Worm (Caenorhabditis elegans) whole organism, midembryonic: ENCODE data around the gene fask-1.

ENCODE experiments used
- T22C8.4 ChIP-seq: fragments of 200-800 bp; sonication (Bioruptor generic); IDR thresholded peaks from 2 replicates; pipeline ENCODE4 v1.3.6; 2022; ENCODE audit warnings: missing genetic modification characterization, missing compliant biosample characterization
- cog-1 ChIP-seq: sonication (generic microtip); optimal IDR thresholded peaks from 2 replicates; lab custom pipeline; 2016; ENCODE audit warnings: missing genetic modification characterization, missing compliant biosample characterization
- flt-1 ChIP-seq: fragments of 200-800 bp; sonication (Bioruptor generic); IDR thresholded peaks from 2 replicates; pipeline ENCODE4 v1.3.6; 2022; ENCODE audit warnings: missing genetic modification characterization, missing compliant biosample characterization
- klf-2 ChIP-seq: fragments of 200-800 bp; sonication (Bioruptor generic); conservative IDR thresholded peaks from 2 replicates; pipeline ENCODE4 v1.3.6; 2022; ENCODE audit warnings: missing genetic modification reagents, missing genetic modification characterization, missing compliant biosample characterization
- med-1 ChIP-seq: sonication (generic microtip); optimal IDR thresholded peaks from 2 replicates; lab custom pipeline; 2017; ENCODE audit warnings: missing genetic modification characterization, mild to moderate bottlenecking, missing compliant biosample characterization, antibody characterized with exemption, missing genetic modification reagents; ENCODE audit not compliant: insufficient read depth
- ref-1 ChIP-seq: fragments of 200-800 bp; sonication (Bioruptor generic); conservative IDR thresholded peaks from 2 replicates; pipeline ENCODE4 v1.3.6; 2022; ENCODE audit warnings: missing genetic modification reagents, missing genetic modification characterization, missing compliant biosample characterization
- tab-1 ChIP-seq: fragments of 200-800 bp; sonication (Bioruptor generic); IDR thresholded peaks from 2 replicates; pipeline ENCODE4 v1.3.6; 2022; ENCODE audit warnings: missing genetic modification characterization, missing compliant biosample characterization
- ztf-23 ChIP-seq: fragments of 200-800 bp; sonication (Bioruptor generic); IDR thresholded peaks from 2 replicates; pipeline ENCODE4 v1.3.6; 2022; ENCODE audit warnings: missing genetic modification reagents, missing genetic modification characterization, missing compliant biosample characterization
- ztf-29 ChIP-seq: fragments of 200-800 bp; sonication (Bioruptor generic); IDR thresholded peaks from 2 replicates; pipeline ENCODE4 v1.3.6; 2022; ENCODE audit warnings: missing genetic modification reagents, missing genetic modification characterization, missing compliant biosample characterization

fask-1 gene

DNA sequence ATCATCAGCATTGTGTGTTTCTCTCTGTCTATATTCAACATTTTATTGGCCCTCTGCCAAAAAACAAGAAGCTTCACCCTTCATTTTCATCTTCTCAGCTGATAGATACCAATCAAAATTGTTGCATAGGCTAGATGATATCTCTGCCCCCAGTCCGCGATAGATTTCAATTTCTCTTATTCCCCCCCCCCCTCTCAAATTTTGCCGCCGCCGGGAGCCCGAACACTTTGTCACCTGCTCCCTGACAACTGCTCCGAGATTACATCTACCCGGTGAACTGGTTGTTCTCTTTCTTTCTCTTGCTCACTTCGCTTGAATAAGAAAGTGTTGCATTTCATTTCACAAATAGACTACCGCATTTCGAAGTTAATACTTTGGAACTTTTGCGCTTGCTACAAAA, 25.5 kb downstream of the fask-1 start:
- TF ChIP-seq tab-1 (no peak), cog-1 (tag; lab: Kevin White, UChicago) (no peak), klf-2 (GFP tag; lab: Robert Waterston, UW) (no peak), med-1 (GFP tag; lab: Kevin White, UChicago) (no peak), T22C8.4 (GFP tag; lab: Robert Waterston, UW) (no peak), flt-1 (GFP tag; lab: Robert Waterston, UW) (no peak), ztf-23 (GFP tag; lab: Robert Waterston, UW) (no peak), ref-1 (no peak), ztf-29 (GFP tag; lab: Robert Waterston, UW) (no peak)

DNA sequence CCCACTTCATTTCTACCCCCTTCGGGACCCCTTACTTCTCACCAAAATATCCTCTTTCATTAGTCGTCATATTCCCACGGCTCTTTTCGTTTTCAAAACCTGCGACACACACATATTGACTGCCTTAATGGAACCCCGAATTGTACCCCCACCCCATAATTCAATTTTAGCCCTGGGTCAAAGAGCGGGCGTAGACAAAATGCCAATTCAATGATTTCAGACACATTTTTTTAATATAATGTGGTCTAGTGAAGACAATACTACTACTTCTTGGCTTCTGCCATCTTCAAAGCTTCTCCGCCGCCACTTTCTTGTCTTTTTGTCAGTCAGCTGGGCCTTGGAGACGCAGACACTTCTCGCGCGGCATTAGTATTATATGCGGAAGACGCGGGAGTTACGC, 27.2 kb downstream of the fask-1 start:
- no peak for TF ChIP-seq T22C8.4 (GFP tag; lab: Robert Waterston, UW)
- no peak for TF ChIP-seq flt-1 (GFP tag; lab: Robert Waterston, UW)
- TF ChIP-seq tab-1: no peak
- TF ChIP-seq klf-2 (GFP tag; lab: Robert Waterston, UW): no peak
- TF ChIP-seq cog-1 (tag; lab: Kevin White, UChicago): no peak
- no peak for TF ChIP-seq ztf-23 (GFP tag; lab: Robert Waterston, UW)
- no peak for TF ChIP-seq ref-1
- no peak for TF ChIP-seq ztf-29 (GFP tag; lab: Robert Waterston, UW)
- TF ChIP-seq med-1 (GFP tag; lab: Kevin White, UChicago): no peak

DNA sequence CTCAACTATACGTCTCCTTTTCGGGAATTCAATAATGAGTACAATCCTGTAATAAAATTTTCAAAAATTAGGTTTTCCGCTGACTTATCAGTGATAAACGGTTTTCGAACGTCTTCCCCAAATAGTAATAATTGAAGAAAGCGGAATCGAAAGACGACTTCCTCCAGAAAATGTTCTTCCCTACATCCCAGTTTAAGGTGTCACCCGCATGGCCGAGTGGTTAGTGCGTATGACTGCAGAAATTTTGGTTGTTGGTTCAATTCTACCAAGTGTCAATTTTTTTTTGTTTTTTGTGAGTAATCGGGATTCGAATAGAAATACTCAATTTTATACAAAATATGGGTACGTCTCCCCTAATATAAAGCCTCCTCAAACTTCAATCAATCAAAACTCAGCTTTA, 40.3 kb downstream of the fask-1 start:
- 0 out of 2 replicates have a peak, but pooled peaks have one; percentile 51 for TF ChIP-seq tab-1
- TF ChIP-seq T22C8.4 (GFP tag; lab: Robert Waterston, UW): 0 out of 2 replicates have a peak, but pooled peaks have one; percentile 25
- peak; percentile 30; the same call in 1 of the 2 replicates for TF ChIP-seq ztf-23 (GFP tag; lab: Robert Waterston, UW)
- TF ChIP-seq flt-1 (GFP tag; lab: Robert Waterston, UW): peak; percentile 54
- peak; percentile 43; the same call in 1 of the 2 replicates for TF ChIP-seq ref-1

DNA sequence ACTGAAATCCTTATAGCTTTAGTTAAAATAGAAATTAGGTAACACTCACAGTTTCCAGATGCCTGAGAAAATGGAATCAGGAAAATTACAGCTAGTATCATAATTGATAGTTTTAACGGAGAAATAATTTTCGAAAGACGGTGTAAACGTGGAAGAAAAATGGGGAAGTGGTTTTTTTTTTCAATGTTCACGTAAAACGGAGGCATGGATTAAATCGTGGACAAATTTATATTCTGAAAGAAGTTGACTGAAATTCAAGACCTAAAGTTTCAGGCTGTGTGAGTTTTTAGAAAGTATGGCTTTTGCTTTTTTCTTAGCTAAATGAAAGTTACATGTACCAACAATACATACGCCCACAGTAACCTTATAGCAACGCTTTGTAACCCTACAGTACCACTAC, 41.7 kb downstream of the fask-1 start, which contains the start of gene spe-43:
Gene spe-43 (minus strand): TSS at position 101 of the 400 bp plus-strand sequence.
- TF ChIP-seq cog-1 (tag; lab: Kevin White, UChicago) (no peak), ztf-23 (GFP tag; lab: Robert Waterston, UW) (no peak), med-1 (GFP tag; lab: Kevin White, UChicago) (no peak), ztf-29 (GFP tag; lab: Robert Waterston, UW) (no peak), klf-2 (GFP tag; lab: Robert Waterston, UW) (no peak), ref-1 (no peak), T22C8.4 (GFP tag; lab: Robert Waterston, UW) (no peak), flt-1 (GFP tag; lab: Robert Waterston, UW) (no peak), tab-1 (no peak)

DNA sequence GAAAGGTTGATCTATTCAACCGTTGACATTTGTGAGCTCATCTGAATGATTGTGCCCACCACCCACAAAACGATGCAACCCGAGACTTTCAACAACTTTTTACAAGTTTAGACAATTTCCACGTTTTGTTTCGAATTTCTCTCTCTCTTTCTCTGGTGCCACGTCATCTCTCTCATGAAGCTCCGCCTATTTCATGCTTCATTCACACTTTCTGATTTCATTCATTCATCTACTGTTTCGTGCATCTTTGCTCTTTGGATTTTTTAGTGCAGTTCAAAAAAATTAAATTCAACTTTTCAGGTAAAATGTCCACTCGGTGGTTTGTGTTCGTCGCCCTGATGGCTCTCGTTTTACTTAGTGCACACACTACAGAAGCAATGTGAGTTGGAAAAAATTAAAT, 48.8 kb downstream of the fask-1 start, which contains the start of gene nlp-79:
Gene nlp-79 (plus strand): TSS at position 301 of the 400 bp plus-strand sequence.
- no peak for TF ChIP-seq flt-1 (GFP tag; lab: Robert Waterston, UW)
- TF ChIP-seq ztf-29 (GFP tag; lab: Robert Waterston, UW): no peak
- no peak for TF ChIP-seq cog-1 (tag; lab: Kevin White, UChicago)
- no peak for TF ChIP-seq ref-1
- TF ChIP-seq tab-1: no peak
- no peak for TF ChIP-seq ztf-23 (GFP tag; lab: Robert Waterston, UW)
- TF ChIP-seq med-1 (GFP tag; lab: Kevin White, UChicago): no peak
- no peak for TF ChIP-seq klf-2 (GFP tag; lab: Robert Waterston, UW)
- no peak for TF ChIP-seq T22C8.4 (GFP tag; lab: Robert Waterston, UW)
